2 worm cellular contexts compared by ENCODE assay signal in genomic region chrIII:3650677-3651315, ce11.
TF ChIP-seq lines count a peak whose summit lies in the region.

TSS of gene madf-8 (minus strand) at chrIII:3650832.
TSS of gene gsr-1 (plus strand) at chrIII:3650907.

TF ChIP-seq in whole organism, L1 larva, 84 proteins besides CTCF, POLR2A, EP300 and RAD21 (continued from another document):
- TF ChIP-seq ces-1 (GFP tag; optimal IDR thresholded peaks at IDR 0.05; lab: Kevin White, UChicago) (no peak), aly-2 (tag; optimal IDR thresholded peaks at IDR 0.05; lab: Kevin White, UChicago) (no peak), fkh-8 (tag; optimal IDR thresholded peaks at IDR 0.05; lab: Kevin White, UChicago) (peak; percentile 28), jun-1 (tag; optimal IDR thresholded peaks at IDR 0.05; lab: Kevin White, UChicago) (no peak), ceh-82 (tag; optimal IDR thresholded peaks at IDR 0.05; lab: Kevin White, UChicago) (peak; percentile 40 to 49 (median 43)), efl-3 (GFP tag; optimal IDR thresholded peaks at IDR 0.05; lab: Kevin White, UChicago) (no peak), hlh-4 (tag; optimal IDR thresholded peaks at IDR 0.05; lab: Kevin White, UChicago) (no peak), mdl-1 (tag; optimal IDR thresholded peaks at IDR 0.05; lab: Kevin White, UChicago) (peak in 1 of 2 experiments; percentile 33), unc-30 (tag; optimal IDR thresholded peaks at IDR 0.05; lab: Kevin White, UChicago) (no peak), pag-3 (tag; optimal IDR thresholded peaks at IDR 0.05; lab: Kevin White, UChicago; ENCODE audit: borderline replicate concordance, insufficient read depth) (no peak), unc-130 (tag; optimal IDR thresholded peaks at IDR 0.05; lab: Kevin White, UChicago) (peak; percentile 57), lin-14 (GFP tag; optimal IDR thresholded peaks at IDR 0.05; lab: Kevin White, UChicago) (peak; percentile 56), sptf-1 (tag; optimal IDR thresholded peaks at IDR 0.05; lab: Kevin White, UChicago) (no peak), isw-1 (GFP tag; IDR thresholded peaks at IDR 0.05; lab: Robert Waterston, UW) (peak; percentile 43), fkh-10 (GFP tag; optimal IDR thresholded peaks at IDR 0.05; lab: Kevin White, UChicago) (no peak), nhr-71 (tag; optimal IDR thresholded peaks at IDR 0.05; lab: Kevin White, UChicago) (peak; percentile 75), C34B4.2 (tag; optimal IDR thresholded peaks at IDR 0.05; lab: Kevin White, UChicago) (no peak), snu-23 (GFP tag; optimal IDR thresholded peaks at IDR 0.05; lab: Kevin White, UChicago) (peak; percentile 59), lin-35 (GFP tag; optimal IDR thresholded peaks at IDR 0.05; lab: Kevin White, UChicago) (peak; percentile 77 to 84), egl-27 (tag; optimal IDR thresholded peaks at IDR 0.05; lab: Kevin White, UChicago) (no peak), tbx-2 (tag; optimal IDR thresholded peaks at IDR 0.05; lab: Kevin White, UChicago) (peak; percentile 40), tlp-1 (tag; optimal IDR thresholded peaks at IDR 0.05; lab: Kevin White, UChicago) (no peak), lin-39 (tag; optimal IDR thresholded peaks at IDR 0.05; lab: Kevin White, UChicago) (peak; percentile 54), fkh-4 (tag; optimal IDR thresholded peaks at IDR 0.05; lab: Kevin White, UChicago; ENCODE audit: borderline replicate concordance) (no peak), swsn-7 (tag; optimal IDR thresholded peaks at IDR 0.05; lab: Kevin White, UChicago) (peak; percentile 60), unc-86 (tag; optimal IDR thresholded peaks at IDR 0.05; lab: Kevin White, UChicago) (peak; percentile 17), ceh-88 (GFP tag; IDR thresholded peaks at IDR 0.05; lab: Robert Waterston, UW) (no peak), mep-1 (tag; optimal IDR thresholded peaks at IDR 0.05; lab: Kevin White, UChicago) (no peak), zip-4 (GFP tag; optimal IDR thresholded peaks at IDR 0.05; lab: Kevin White, UChicago) (no peak), ets-5 (GFP tag; IDR thresholded peaks at IDR 0.05; lab: Robert Waterston, UW) (no peak), Y116A8C.19 (tag; optimal IDR thresholded peaks at IDR 0.05; lab: Kevin White, UChicago; ENCODE audit: borderline replicate concordance) (no peak), nhr-84 (tag; optimal IDR thresholded peaks at IDR 0.05; lab: Kevin White, UChicago) (no peak), dsc-1 (tag; optimal IDR thresholded peaks at IDR 0.05; lab: Kevin White, UChicago) (peak; percentile 67), elt-3 (tag; optimal IDR thresholded peaks at IDR 0.05; lab: Kevin White, UChicago) (no peak), nhr-11 (tag; optimal IDR thresholded peaks at IDR 0.05; lab: Kevin White, UChicago) (peak; percentile 8), vab-15 (tag; optimal IDR thresholded peaks at IDR 0.05; lab: Kevin White, UChicago) (peak; percentile 39), sox-4 (tag; optimal IDR thresholded peaks at IDR 0.05; lab: Kevin White, UChicago) (no peak), hpl-2 (GFP tag; optimal IDR thresholded peaks at IDR 0.05; lab: Kevin White, UChicago) (no peak), egl-13 (tag; optimal IDR thresholded peaks at IDR 0.05; lab: Kevin White, UChicago) (peak; percentile 4), nhr-76 (tag; optimal IDR thresholded peaks at IDR 0.05; lab: Kevin White, UChicago) (no peak), nhr-85 (tag; lab: Kevin White, UChicago) (no peak), skn-1 (tag; optimal IDR thresholded peaks at IDR 0.05; lab: Kevin White, UChicago) (peak; percentile 53), ztf-11 (tag; optimal IDR thresholded peaks at IDR 0.05; lab: Kevin White, UChicago) (peak in 1 of 2 experiments; percentile 26), F16B12.6 (tag; optimal IDR thresholded peaks at IDR 0.05; lab: Kevin White, UChicago) (peak; percentile 2), snpc-4 (tag; optimal IDR thresholded peaks at IDR 0.05; lab: Kevin White, UChicago) (peak; percentile 50), nhr-237 (tag; optimal IDR thresholded peaks at IDR 0.05; lab: Kevin White, UChicago) (no peak), nhr-47 (tag; optimal IDR thresholded peaks at IDR 0.05; lab: Kevin White, UChicago) (peak; percentile 68), blmp-1 (tag; optimal IDR thresholded peaks at IDR 0.05; lab: Kevin White, UChicago) (no peak), nhr-12 (tag; optimal IDR thresholded peaks at IDR 0.05; lab: Kevin White, UChicago) (no peak), lsy-2 (tag; optimal IDR thresholded peaks at IDR 0.05; lab: Kevin White, UChicago) (peak; percentile 67 to 77), sup-37 (GFP tag; optimal IDR thresholded peaks at IDR 0.05; lab: Kevin White, UChicago) (no peak), unc-98 (GFP tag; IDR thresholded peaks at IDR 0.05; lab: Robert Waterston, UW) (no peak), ceh-90 (tag; optimal IDR thresholded peaks at IDR 0.05; lab: Kevin White, UChicago) (no peak), C16A3.4 (tag; optimal IDR thresholded peaks at IDR 0.05; lab: Kevin White, UChicago) (peak; percentile 48), lin-15B (tag; optimal IDR thresholded peaks at IDR 0.05; lab: Kevin White, UChicago) (peak; percentile 45)

TF ChIP-seq in whole organism, L2 larva, 48 proteins besides CTCF, POLR2A, EP300 and RAD21 (continued from another document):
- TF ChIP-seq ama-1 (optimal IDR thresholded peaks at IDR 0.05; lab: Kevin White, UChicago) = peak; percentile 34
- TF ChIP-seq unc-39 (tag; optimal IDR thresholded peaks at IDR 0.05; lab: Kevin White, UChicago) = no peak
